Worm (Caenorhabditis elegans): ENCODE results near the gene fbxa-169.

Gene fbxa-169

DNA sequence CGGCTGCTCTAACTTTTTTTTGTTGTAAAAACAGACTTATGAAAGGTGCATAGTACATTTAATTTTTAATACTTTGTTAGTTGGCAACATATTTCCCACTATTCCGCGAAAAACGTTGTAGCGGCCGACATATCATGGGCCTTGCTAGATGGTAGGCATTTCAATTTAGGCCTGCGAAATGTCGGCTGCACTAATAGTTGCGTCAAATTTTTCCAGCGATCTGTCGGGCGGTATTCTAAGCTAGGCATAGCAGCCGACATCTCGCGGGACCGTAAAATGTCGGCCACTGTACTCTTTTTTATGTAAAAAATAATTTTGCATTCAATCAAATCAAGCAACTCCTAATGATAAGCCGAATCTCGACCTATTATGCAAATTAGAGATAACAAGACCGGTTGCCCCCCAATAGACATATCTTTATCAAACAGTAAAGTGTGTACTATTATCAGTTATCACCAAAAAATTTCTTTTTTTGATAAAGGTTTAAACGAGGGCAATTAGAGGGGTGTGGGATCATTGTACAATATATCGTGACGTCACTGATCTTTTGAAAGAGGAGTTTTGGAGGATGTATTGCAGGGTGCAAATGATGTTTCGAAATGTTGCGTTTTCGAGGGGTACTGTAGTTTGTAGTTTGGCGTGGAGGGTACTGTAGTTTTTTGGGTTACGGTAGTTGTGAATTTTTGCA is 16.8 kb downstream of the fbxa-169 start:
- TF ChIP-seq nhr-80 (tag; optimal IDR thresholded peaks at IDR 0.05) (peak; percentile 59), cebp-1 (GFP tag; IDR thresholded peaks at IDR 0.05) (no peak), cebp-1 (tag; optimal IDR thresholded peaks at IDR 0.05) (peak; percentile 21), snpc-4 (GFP tag; optimal IDR thresholded peaks at IDR 0.05) (no peak), snpc-4 (tag; optimal IDR thresholded peaks at IDR 0.05) (peak; percentile 35 to 75 (median 62)), bed-1 (GFP tag; IDR thresholded peaks at IDR 0.05) (no peak)

DNA sequence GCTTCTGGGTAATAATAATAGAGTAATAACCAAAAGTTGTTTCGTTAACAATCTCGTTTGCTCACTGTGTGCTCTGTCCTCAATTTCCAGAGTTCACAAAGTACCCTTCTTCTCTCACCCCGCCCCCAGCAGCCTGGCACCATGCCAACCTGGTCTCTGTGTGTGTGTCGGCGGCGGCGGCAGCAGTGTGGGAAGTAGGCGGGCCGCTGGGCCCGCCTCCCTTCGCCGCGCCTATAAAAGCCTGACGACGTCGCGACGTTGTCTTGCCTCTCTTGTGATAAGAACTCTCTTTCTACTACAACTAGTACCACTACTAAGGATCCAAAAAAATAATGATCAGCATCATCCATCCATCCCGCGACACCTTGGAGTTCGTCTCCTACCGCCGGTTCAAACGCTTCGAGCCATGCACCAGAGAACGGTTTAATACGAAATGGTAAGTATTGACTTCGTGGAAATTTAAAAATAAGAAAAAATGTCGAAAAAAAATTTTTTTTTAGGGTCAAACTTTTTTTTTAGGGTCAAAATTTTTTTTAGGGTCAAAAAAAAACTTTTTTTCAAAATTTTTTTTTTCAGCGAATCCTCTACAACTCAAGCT is 20.6 kb downstream of the fbxa-169 start, which contains the start of gene C31C9.7:
Gene C31C9.7 (plus strand): TSS at position 261 of the 598 bp plus-strand sequence.
- TF ChIP-seq hmg-1.2 (GFP tag; IDR thresholded peaks at IDR 0.05) (no peak), F22D6.2 (tag; optimal IDR thresholded peaks at IDR 0.05) (no peak), bed-2 (GFP tag; IDR thresholded peaks at IDR 0.05) (no peak), nfya-1 (tag; optimal IDR thresholded peaks at IDR 0.05; ENCODE audit: borderline replicate concordance, insufficient read depth) (no peak), tbp1 (GFP tag; optimal IDR thresholded peaks at IDR 0.05) (peak; percentile 5), madf-3 (GFP tag; IDR thresholded peaks at IDR 0.05) (no peak), dox-1 (GFP tag; IDR thresholded peaks at IDR 0.05) (peak; percentile 28; the same call in 1 of the 2 replicates), nhr-80 (tag; optimal IDR thresholded peaks at IDR 0.05) (peak; percentile 64), Y56A3A.18 (GFP tag; IDR thresholded peaks at IDR 0.05) (no peak), B0019.2 (GFP tag; conservative IDR thresholded peaks at IDR 0.05) (0 out of 2 replicates have a peak, but pooled peaks have one; percentile 25), ceh-91 (GFP tag; IDR thresholded peaks at IDR 0.05) (no peak), egl-44 (GFP tag; IDR thresholded peaks at IDR 0.05) (no peak), B0336.3 (GFP tag; IDR thresholded peaks at IDR 0.05) (peak; percentile 36; the same call in 1 of the 2 replicates), rpc-1 (optimal IDR thresholded peaks at IDR 0.05) (no peak), rpc-1 (tag; optimal IDR thresholded peaks at IDR 0.05) (no peak), madf-8 (GFP tag; conservative IDR thresholded peaks at IDR 0.05) (no peak), unc-62 (GFP tag; optimal IDR thresholded peaks at IDR 0.05) (no peak), madf-10 (tag; optimal IDR thresholded peaks at IDR 0.05) (peak; percentile 25), ama-1 (optimal IDR thresholded peaks at IDR 0.05) (peak; percentile 76), ama-1 (GFP tag; optimal IDR thresholded peaks at IDR 0.05) (no peak), zfh-2 (GFP tag; conservative IDR thresholded peaks at IDR 0.05) (peak; percentile 86), mcd-1 (GFP tag; IDR thresholded peaks at IDR 0.05) (peak; percentile 12; the same call in 1 of the 2 replicates), egrh-3 (GFP tag; IDR thresholded peaks at IDR 0.05) (peak; percentile 83; the same call in 1 of the 2 replicates), T07F8.4 (tag; optimal IDR thresholded peaks at IDR 0.05) (no peak), lin-26 (GFP tag; IDR thresholded peaks at IDR 0.05) (0 out of 2 replicates have a peak, but pooled peaks have one; percentile 46), nfyb-1 (GFP tag; IDR thresholded peaks at IDR 0.05) (no peak), ztf-6 (GFP tag; IDR thresholded peaks at IDR 0.05) (no peak), xnd-1 (tag; optimal IDR thresholded peaks at IDR 0.05) (no peak), lir-1 (GFP tag; conservative IDR thresholded peaks at IDR 0.05) (no peak), ztf-22 (GFP tag; optimal IDR thresholded peaks at IDR 0.05) (no peak)

DNA sequence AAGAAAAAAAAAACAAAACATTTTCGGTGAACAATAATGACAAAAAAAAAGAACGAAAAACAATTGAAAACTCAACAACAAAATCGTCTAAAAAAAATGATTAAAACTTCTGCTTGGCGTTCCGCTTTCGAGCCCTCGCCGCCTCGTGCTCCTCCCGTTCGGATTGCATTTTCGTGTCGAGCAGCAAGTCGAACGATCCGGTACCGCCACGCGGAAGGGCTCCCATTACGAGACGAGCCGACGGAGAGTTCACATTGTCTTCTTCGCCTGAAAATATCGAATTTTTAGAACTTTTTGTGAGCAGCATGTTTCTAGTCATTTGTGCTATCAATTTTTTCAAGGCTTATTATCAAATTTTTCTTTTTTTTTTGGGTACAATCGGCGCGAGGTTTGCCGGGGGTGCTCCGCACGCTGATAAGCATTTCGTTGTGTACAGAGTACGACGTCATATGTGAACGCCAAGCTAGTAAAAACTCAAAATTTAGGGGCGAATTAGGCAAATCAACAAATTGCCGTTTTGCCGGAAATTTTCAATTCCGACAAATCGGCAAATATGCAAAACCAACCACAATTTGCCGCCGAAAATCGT is 22.5 kb downstream of the fbxa-169 start:
- TF ChIP-seq dpff-1 (tag; optimal IDR thresholded peaks at IDR 0.05) (no peak), atf-7 (tag; optimal IDR thresholded peaks at IDR 0.05) (peak; percentile 21), dox-1 (GFP tag; IDR thresholded peaks at IDR 0.05) (0 out of 2 replicates have a peak, but pooled peaks have one; percentile 26), zfh-2 (GFP tag; conservative IDR thresholded peaks at IDR 0.05) (peak; percentile 64), nhr-80 (tag; optimal IDR thresholded peaks at IDR 0.05) (peak; percentile 86), tlf-1 (GFP tag; optimal IDR thresholded peaks at IDR 0.05) (no peak), attf-6 (GFP tag; IDR thresholded peaks at IDR 0.05) (no peak), him-1 (tag; optimal IDR thresholded peaks at IDR 0.05) (no peak), pbrm-1 (GFP tag; IDR thresholded peaks at IDR 0.05) (no peak), nhr-90 (tag; optimal IDR thresholded peaks at IDR 0.05) (no peak)
